Fruit fly (Drosophila melanogaster) whole organism, embryonic: ENCODE data around the gene Syt1.

Experiments
- Atf3 ChIP-seq: fragments of 200-800 bp; sonication (Bioruptor generic); optimal IDR thresholded peaks from 3 replicates; lab custom pipeline; 2016; ENCODE audit warnings: missing biosample characterization, missing genetic modification characterization
- CG10209 ChIP-seq: fragments of 200-800 bp; sonication (Bioruptor generic); optimal IDR thresholded peaks from 3 replicates; lab custom pipeline; 2017; ENCODE audit warnings: missing biosample characterization, mild to moderate bottlenecking, missing genetic modification characterization, missing genetic modification reagents
- CG11085 ChIP-seq: fragments of 200-800 bp; sonication (Bioruptor generic); IDR thresholded peaks from 2 replicates; pipeline ENCODE4 v1.3.6; 2022; ENCODE audit warnings: missing biosample characterization, missing genetic modification characterization
- CG11456 ChIP-seq: fragments of 200-800 bp; sonication (Bioruptor generic); IDR thresholded peaks from 3 replicates; pipeline ENCODE4 v1.3.6; 2022; ENCODE audit warnings: missing biosample characterization, missing genetic modification characterization
- CG15011 ChIP-seq: fragments of 200-800 bp; sonication (Bioruptor generic); optimal IDR thresholded peaks from 3 replicates; lab custom pipeline; 2018; ENCODE audit warnings: missing biosample characterization, mild to moderate bottlenecking, missing genetic modification characterization
- CG17612 ChIP-seq: fragments of 200-800 bp; sonication (Bioruptor generic); IDR thresholded peaks from 2 replicates; pipeline ENCODE4 v1.3.6; 2022; ENCODE audit warnings: missing biosample characterization, missing genetic modification characterization
- CG18599 ChIP-seq: fragments of 200-800 bp; sonication (Bioruptor generic); optimal IDR thresholded peaks from 3 replicates; lab custom pipeline; 2017; ENCODE audit warnings: missing biosample characterization, missing genetic modification characterization, mild to moderate bottlenecking, moderate library complexity, missing genetic modification reagents
- CG2678 ChIP-seq: fragments of 200-800 bp; sonication (Bioruptor generic); optimal IDR thresholded peaks from 3 replicates; lab custom pipeline; 2019; ENCODE audit warnings: missing biosample characterization, mild to moderate bottlenecking, missing genetic modification characterization, moderate library complexity
- CG33213 ChIP-seq: fragments of 200-800 bp; sonication (Bioruptor generic); optimal IDR thresholded peaks from 3 replicates; lab custom pipeline; 2016; ENCODE audit warnings: missing biosample characterization, missing genetic modification characterization
- CG33557 ChIP-seq: fragments of 200-800 bp; sonication (Bioruptor generic); optimal IDR thresholded peaks from 2 replicates; lab custom pipeline; 2019; ENCODE audit warnings: missing biosample characterization, mild to moderate bottlenecking, missing genetic modification characterization, moderate library complexity
- CG3838 ChIP-seq: fragments of 200-800 bp; sonication (Bioruptor generic); optimal IDR thresholded peaks from 3 replicates; lab custom pipeline; 2016; ENCODE audit warnings: missing biosample characterization, missing genetic modification characterization
- CG3995 ChIP-seq: fragments of 200-800 bp; sonication (Bioruptor generic); optimal IDR thresholded peaks from 3 replicates; lab custom pipeline; 2016; ENCODE audit warnings: missing biosample characterization, missing genetic modification characterization
- CG4617 ChIP-seq: fragments of 200-800 bp; sonication (Bioruptor generic); optimal IDR thresholded peaks from 3 replicates; lab custom pipeline; 2016; ENCODE audit warnings: missing biosample characterization, missing genetic modification characterization, borderline replicate concordance
- CG8359 ChIP-seq: fragments of 200-800 bp; sonication (Bioruptor generic); optimal IDR thresholded peaks from 2 replicates; lab custom pipeline; 2017; ENCODE audit warnings: missing biosample characterization, mild to moderate bottlenecking, missing genetic modification characterization, borderline replicate concordance
- CG8478 ChIP-seq: fragments of >200 bp; optimal IDR thresholded peaks from 2 replicates; lab custom pipeline; 2018
- CG9727 ChIP-seq: fragments of 200-800 bp; sonication (Bioruptor generic); optimal IDR thresholded peaks from 3 replicates; lab custom pipeline; 2017; ENCODE audit warnings: missing biosample characterization, mild to moderate bottlenecking, missing genetic modification characterization
- CG9797 ChIP-seq: fragments of 200-800 bp; sonication (Bioruptor generic); optimal IDR thresholded peaks from 3 replicates; lab custom pipeline; 2018; ENCODE audit warnings: missing biosample characterization, mild to moderate bottlenecking, missing genetic modification characterization
- CG9932 ChIP-seq: fragments of 200-800 bp; sonication (Bioruptor generic); IDR thresholded peaks from 2 replicates; pipeline ENCODE4 v1.3.6; 2022; ENCODE audit warnings: missing biosample characterization, missing genetic modification characterization
- Deaf1 ChIP-seq: fragments of 200-800 bp; optimal IDR thresholded peaks from 3 replicates; lab custom pipeline; 2019; ENCODE audit warnings: missing biosample characterization, mild to moderate bottlenecking, missing genetic modification characterization, moderate library complexity
- Dfd ChIP-seq, 2 experiments: fragments of >200 bp; optimal IDR thresholded peaks; 2 replicates each; lab custom pipeline; 2017; ENCODE audit warnings: missing biosample characterization in 2 of 2, missing genetic modification characterization in 2 of 2
- Dref ChIP-seq: fragments of 200-800 bp; sonication (Bioruptor generic); IDR thresholded peaks from 2 replicates; pipeline ENCODE4 v1.3.6; 2022; ENCODE audit warnings: missing biosample characterization, missing genetic modification characterization
- E2f2 ChIP-seq: fragments of 200-800 bp; sonication (Bioruptor generic); IDR thresholded peaks from 2 replicates; pipeline ENCODE4 v1.3.6; 2022; ENCODE audit warnings: missing biosample characterization, missing genetic modification characterization
- Eip74EF ChIP-seq, 2 experiments: fragments of 200-800 bp in 1 of 2; fragments of >200 bp in 1 of 2; sonication (Bioruptor generic) in 1 of 2; optimal IDR thresholded peaks; 2 replicates each; lab custom pipeline; 2017 to 2019; ENCODE audit warnings: missing biosample characterization in 2 of 2, missing genetic modification characterization in 2 of 2, mild to moderate bottlenecking in 1 of 2, moderate library complexity in 1 of 2
- Fer2 ChIP-seq: fragments of 200-800 bp; sonication (Bioruptor generic); optimal IDR thresholded peaks from 2 replicates; lab custom pipeline; 2018; ENCODE audit warnings: missing biosample characterization, mild to moderate bottlenecking, missing genetic modification characterization, moderate library complexity
- Hmr ChIP-seq: fragments of 200-800 bp; sonication (Bioruptor generic); optimal IDR thresholded peaks from 3 replicates; lab custom pipeline; 2017; ENCODE audit warnings: mild to moderate bottlenecking, missing biosample characterization, missing genetic modification reagents, missing genetic modification characterization
- Jarid2 ChIP-seq: fragments of 200-800 bp; sonication (Bioruptor generic); optimal IDR thresholded peaks from 3 replicates; lab custom pipeline; 2017; ENCODE audit warnings: mild to moderate bottlenecking, missing biosample characterization, missing genetic modification reagents, missing genetic modification characterization
- NFAT ChIP-seq: fragments of 200-800 bp; sonication (Bioruptor generic); IDR thresholded peaks from 2 replicates; pipeline ENCODE4 v1.3.6; 2022; ENCODE audit warnings: missing biosample characterization, missing genetic modification characterization
- Side ChIP-seq: fragments of 200-800 bp; sonication (Bioruptor generic); optimal IDR thresholded peaks from 2 replicates; lab custom pipeline; 2016; ENCODE audit warnings: missing biosample characterization, missing genetic modification characterization
- al ChIP-seq: fragments of 200-800 bp; sonication (Bioruptor generic); IDR thresholded peaks from 2 replicates; pipeline ENCODE4 v1.3.6; 2022; ENCODE audit warnings: missing biosample characterization, missing genetic modification characterization
- ato ChIP-seq: fragments of 200-800 bp; sonication (Bioruptor generic); IDR thresholded peaks from 2 replicates; pipeline ENCODE4 v1.3.6; 2022; ENCODE audit warnings: missing biosample characterization, missing genetic modification characterization; ENCODE audit not compliant: partially characterized antibody
- caup ChIP-seq: fragments of 200-800 bp; sonication (Bioruptor generic); optimal IDR thresholded peaks from 3 replicates; lab custom pipeline; 2017; ENCODE audit warnings: missing biosample characterization, mild to moderate bottlenecking, missing genetic modification characterization, moderate library complexity; ENCODE audit not compliant: severe bottlenecking
- corto ChIP-seq: fragments of 200-800 bp; sonication (Bioruptor generic); optimal IDR thresholded peaks from 2 replicates; lab custom pipeline; 2016; ENCODE audit warnings: missing biosample characterization, mild to moderate bottlenecking, missing genetic modification characterization, moderate library complexity
- disco-r ChIP-seq: fragments of 200-800 bp; sonication (Bioruptor generic); optimal IDR thresholded peaks from 2 replicates; lab custom pipeline; 2016; ENCODE audit warnings: missing biosample characterization, missing genetic modification characterization
- dmrt99B ChIP-seq: fragments of 200-800 bp; sonication (Bioruptor generic); optimal IDR thresholded peaks from 2 replicates; lab custom pipeline; 2018; ENCODE audit warnings: missing biosample characterization, mild to moderate bottlenecking, missing genetic modification characterization, moderate library complexity
- dysf ChIP-seq: fragments of 200-800 bp; sonication (Bioruptor generic); IDR thresholded peaks from 3 replicates; pipeline ENCODE4 v1.3.6; 2022; ENCODE audit warnings: missing biosample characterization, missing genetic modification characterization
- fu2 ChIP-seq: fragments of 200-800 bp; sonication (Bioruptor generic); optimal IDR thresholded peaks from 2 replicates; lab custom pipeline; 2016; ENCODE audit warnings: missing biosample characterization, missing genetic modification characterization
- grn ChIP-seq: fragments of 200-800 bp; sonication (Bioruptor generic); optimal IDR thresholded peaks from 3 replicates; lab custom pipeline; 2017; ENCODE audit warnings: missing biosample characterization, missing genetic modification characterization
- her ChIP-seq: fragments of 200-800 bp; sonication (Bioruptor generic); optimal IDR thresholded peaks from 2 replicates; lab custom pipeline; 2016; ENCODE audit warnings: missing biosample characterization, missing genetic modification characterization
- hkb ChIP-seq, 2 experiments: fragments of 200-800 bp in 1 of 2; fragments of >200 bp in 1 of 2; sonication (Bioruptor generic) in 1 of 2; IDR thresholded peaks in 1 of 2; optimal IDR thresholded peaks in 1 of 2; 2 replicates each; pipeline versions ENCODE4 v1.3.6 to Lab custom; 2017 to 2022; ENCODE audit warnings: missing biosample characterization in 1 of 2, missing genetic modification characterization in 1 of 2
- lilli ChIP-seq: fragments of 200-800 bp; sonication (Bioruptor generic); optimal IDR thresholded peaks from 3 replicates; lab custom pipeline; 2016; ENCODE audit warnings: missing biosample characterization, missing genetic modification characterization
- odd ChIP-seq: fragments of 200-800 bp; sonication (Bioruptor generic); optimal IDR thresholded peaks from 2 replicates; lab custom pipeline; 2017; ENCODE audit warnings: missing biosample characterization, mild to moderate bottlenecking, missing genetic modification characterization
- ranshi ChIP-seq: fragments of 200-800 bp; sonication (Bioruptor generic); IDR thresholded peaks from 2 replicates; pipeline ENCODE4 v1.3.6; 2022; ENCODE audit warnings: missing biosample characterization, missing genetic modification characterization
- salm ChIP-seq: fragments of 200-800 bp; sonication (Bioruptor generic); optimal IDR thresholded peaks from 2 replicates; lab custom pipeline; 2018; ENCODE audit warnings: missing biosample characterization, mild to moderate bottlenecking, missing genetic modification characterization
- tll ChIP-seq, 2 experiments: fragments of 200-800 bp in 1 of 2; fragments of >200 bp in 1 of 2; sonication (Bioruptor generic) in 1 of 2; optimal IDR thresholded peaks; 2 replicates each; lab custom pipeline; 2017 to 2019; ENCODE audit warnings: missing biosample characterization in 2 of 2, missing genetic modification characterization in 2 of 2, mild to moderate bottlenecking in 1 of 2, moderate library complexity in 1 of 2

Gene Syt1

DNA sequence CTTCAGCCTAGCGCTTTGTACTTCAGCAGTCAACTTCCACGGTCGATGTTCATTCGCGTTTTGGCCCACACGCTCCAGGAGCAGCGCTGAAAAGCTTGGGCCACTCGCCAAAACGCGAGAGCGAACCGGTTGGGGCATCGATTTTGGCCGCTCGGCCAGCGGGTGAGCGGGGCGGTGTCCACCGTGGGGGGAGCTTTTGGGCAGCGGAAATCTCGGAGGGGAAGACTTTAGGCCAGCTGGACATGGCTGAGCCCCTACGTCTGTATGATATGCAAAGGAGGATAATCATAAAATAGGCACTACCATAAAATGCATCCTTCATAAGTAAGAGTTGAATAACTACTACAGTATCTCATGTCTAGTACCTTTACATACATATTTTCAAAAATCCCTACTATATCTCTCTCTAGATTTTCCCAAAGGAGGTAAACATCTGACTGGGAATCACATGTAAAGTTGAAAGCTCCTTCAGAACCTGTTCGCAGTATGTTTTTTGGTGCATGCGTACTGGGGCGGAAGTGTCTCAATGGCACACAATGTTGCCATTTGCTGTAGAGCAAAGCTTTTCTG is at the start of gene Syt1 (continued):
- TF ChIP-seq Side (GFP tag; lab: Kevin White, UChicago) = no peak
- TF ChIP-seq tll (GFP tag; optimal IDR thresholded peaks at IDR 0.05; lab: Kevin White, UChicago) = no peak
- TF ChIP-seq corto = no peak
- no peak for TF ChIP-seq Eip74EF (GFP tag; optimal IDR thresholded peaks at IDR 0.05; lab: Kevin White, UChicago)
- TF ChIP-seq her = no peak
- TF ChIP-seq caup = no peak
- TF ChIP-seq CG4617 (GFP tag; lab: Kevin White, UChicago) = no peak
- no peak for TF ChIP-seq al
- TF ChIP-seq Deaf1 (tag; lab: Kevin White, UChicago) = peak; percentile 20
- TF ChIP-seq hkb (optimal IDR thresholded peaks at IDR 0.05; lab: Kevin White, UChicago) = no peak
- TF ChIP-seq hkb (GFP tag; IDR thresholded peaks at IDR 0.05; lab: Robert Waterston, UW) = no peak
- no peak for TF ChIP-seq ato (GFP tag; lab: Robert Waterston, UW)
- no peak for TF ChIP-seq CG3838 (GFP tag; lab: Kevin White, UChicago)
- TF ChIP-seq CG2678 (tag; lab: Kevin White, UChicago) = peak; percentile 2
- TF ChIP-seq grn = no peak
- peak; percentile 33 for TF ChIP-seq CG18599
- TF ChIP-seq CG11085 (GFP tag; lab: Robert Waterston, UW) = no peak
- TF ChIP-seq CG8359 (GFP tag; lab: Kevin White, UChicago) = no peak
- TF ChIP-seq CG11456 (GFP tag; lab: Robert Waterston, UW) = 0 out of 3 replicates have a peak, but pooled peaks have one; percentile 59
- no peak for TF ChIP-seq CG9797 (GFP tag; lab: Kevin White, UChicago)
- TF ChIP-seq Atf3 (GFP tag; lab: Kevin White, UChicago) = no peak
- no peak for TF ChIP-seq CG8478
- no peak for TF ChIP-seq CG33557 (GFP tag; lab: Kevin White, UChicago)
- TF ChIP-seq E2f2 = no peak
- no peak for TF ChIP-seq Dref (GFP tag; lab: Robert Waterston, UW)
- TF ChIP-seq CG10209 = no peak
- peak; percentile 42; the same call in 1 of the 3 replicates for TF ChIP-seq dysf (GFP tag; lab: Robert Waterston, UW)
- no peak for TF ChIP-seq dmrt99B
- no peak for TF ChIP-seq CG15011
- peak; percentile 35; the same call in 1 of the 2 replicates for TF ChIP-seq CG9932 (GFP tag; lab: Robert Waterston, UW)
- TF ChIP-seq odd (GFP tag; lab: Kevin White, UChicago) = no peak
- no peak for TF ChIP-seq salm (tag; lab: Kevin White, UChicago)
- TF ChIP-seq CG9727 = no peak
- TF ChIP-seq Fer2 = no peak
- TF ChIP-seq CG17612 (GFP tag; lab: Robert Waterston, UW) = no peak
- TF ChIP-seq NFAT = peak; percentile 22; the same call in 1 of the 2 replicates
- no peak for TF ChIP-seq ranshi (GFP tag; lab: Robert Waterston, UW)
- TF ChIP-seq fu2 (GFP tag; lab: Kevin White, UChicago) = no peak
- TF ChIP-seq lilli = peak; percentile 15
- no peak for TF ChIP-seq CG3995 (GFP tag; lab: Kevin White, UChicago)
- TF ChIP-seq Dfd (GFP tag; optimal IDR thresholded peaks at IDR 0.05; lab: Kevin White, UChicago) = no peak

DNA sequence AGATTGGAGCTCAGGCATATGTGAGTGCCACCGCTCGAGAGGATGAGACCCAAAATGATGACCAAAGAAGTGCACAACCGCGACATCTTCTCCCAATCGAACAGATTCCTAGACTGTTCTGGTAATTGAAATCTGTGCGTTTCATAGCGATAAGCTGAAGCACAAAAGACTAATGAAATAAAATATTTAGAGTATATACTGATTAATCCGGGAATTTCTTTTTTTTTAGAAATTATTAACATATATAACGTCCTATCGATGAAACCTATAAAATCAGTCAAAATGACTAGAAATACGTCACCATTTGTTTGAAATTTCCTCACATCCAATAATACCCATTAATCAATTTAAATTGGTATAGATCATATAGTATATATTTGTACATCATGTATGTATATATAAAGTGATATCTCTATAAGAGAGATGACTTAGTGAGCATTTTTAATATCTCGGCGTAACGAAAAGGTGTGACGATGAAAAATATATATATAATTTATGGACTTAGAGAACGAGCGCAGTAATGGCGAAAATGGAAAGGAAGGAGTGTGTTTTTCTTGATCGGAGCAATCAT is 47.4 kb upstream of the Syt1 start, which contains the start of the genes CG3117 and CG2983:
Gene CG3117 (minus strand): TSS at position 101 of the 571 bp plus-strand sequence.
Gene CG2983 (plus strand): TSS at position 521 of the 571 bp plus-strand sequence.
- no peak for TF ChIP-seq CG33557 (GFP tag; lab: Kevin White, UChicago)
- TF ChIP-seq Jarid2 (GFP tag; lab: Kevin White, UChicago) = no peak
- no peak for TF ChIP-seq CG33213
- no peak for TF ChIP-seq disco-r (GFP tag; lab: Kevin White, UChicago)
- no peak for TF ChIP-seq Hmr (GFP tag; lab: Kevin White, UChicago)
